Worm (Caenorhabditis elegans): ENCODE data around the gene acs-10.

DNA sequence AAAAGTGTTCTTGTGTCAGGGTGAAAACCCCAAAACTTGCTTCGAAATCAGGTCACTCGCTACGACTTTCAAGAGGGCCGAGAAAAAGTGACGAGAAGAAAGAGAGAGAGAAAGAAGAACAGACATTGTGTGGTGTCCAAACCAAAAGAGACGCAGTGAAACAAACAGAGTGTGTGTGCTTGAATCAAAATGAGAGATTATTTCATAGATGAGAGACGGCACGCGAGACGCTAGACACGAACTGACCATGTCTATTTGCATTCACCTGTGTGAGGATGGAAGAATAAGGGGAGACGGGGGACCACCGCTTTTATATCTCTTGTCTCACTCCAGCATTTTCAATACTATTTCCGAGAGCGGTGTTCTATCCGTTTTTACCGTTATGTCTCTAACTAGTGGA lies 10.1 kb upstream of the acs-10 start:
- TF ChIP-seq ces-1 (GFP tag; optimal IDR thresholded peaks at IDR 0.05) (peak; percentile 31), nhr-2 (tag; optimal IDR thresholded peaks at IDR 0.05) (no peak), unc-62 (GFP tag; optimal IDR thresholded peaks at IDR 0.05) (peak; percentile 64), nhr-76 (tag; optimal IDR thresholded peaks at IDR 0.05) (no peak), unc-39 (tag; optimal IDR thresholded peaks at IDR 0.05) (no peak), nhr-237 (tag; optimal IDR thresholded peaks at IDR 0.05) (peak; percentile 78), elt-3 (tag; optimal IDR thresholded peaks at IDR 0.05) (no peak), blmp-1 (tag; optimal IDR thresholded peaks at IDR 0.05) (no peak), nhr-12 (tag; optimal IDR thresholded peaks at IDR 0.05) (no peak)
